Fruit fly (Drosophila melanogaster) S2 (cell line): ENCODE measurements around the gene CG43678.

Experiments used
- CG8478 ChIP-seq: fragments of >200 bp; optimal IDR thresholded peaks from 2 replicates; lab custom pipeline; 2018
- CTCF ChIP-seq, 2 experiments: fragments of >200 bp; optimal IDR thresholded peaks; 2 replicates each; lab custom pipeline; 2018

- TF ChIP-seq CG8478 (lab: Kevin White, UChicago) (no peak), CTCF (optimal IDR thresholded peaks at IDR 0.05; lab: Kevin White, UChicago) (no peak)
Measured at dm6 chr3L:15078347-15078746, 29.1 kb upstream of the CG43678 start, which contains the start of gene Or71a.
